Fruit fly (Drosophila melanogaster) whole organism, embryonic: ENCODE data around the gene Sam-S.

ENCODE experiments used
- CG11723 ChIP-seq: fragments of 200-800 bp; sonication (Bioruptor generic); optimal IDR thresholded peaks from 2 replicates; lab custom pipeline; 2017; ENCODE audit warnings: missing biosample characterization, mild to moderate bottlenecking, missing genetic modification characterization
- CG15479 ChIP-seq: fragments of 200-800 bp; sonication (Bioruptor generic); optimal IDR thresholded peaks from 3 replicates; lab custom pipeline; 2019; ENCODE audit warnings: missing biosample characterization, mild to moderate bottlenecking, missing genetic modification characterization, moderate library complexity
- CG8290 ChIP-seq, 3 experiments: fragments of 200-800 bp; sonication (Bioruptor generic); optimal IDR thresholded peaks; 2 replicates each; lab custom pipeline; 2016 to 2019; ENCODE audit warnings: missing biosample characterization in 3 of 3, missing genetic modification characterization in 3 of 3, mild to moderate bottlenecking in 2 of 3, moderate library complexity in 1 of 3
- CG8765 ChIP-seq: fragments of 200-800 bp; sonication (Bioruptor generic); IDR thresholded peaks from 2 replicates; pipeline ENCODE4 v1.3.6; 2022; ENCODE audit warnings: missing biosample characterization, missing genetic modification characterization
- Dek ChIP-seq: fragments of 200-800 bp; sonication (Bioruptor generic); optimal IDR thresholded peaks from 3 replicates; lab custom pipeline; 2019; ENCODE audit warnings: missing biosample characterization, mild to moderate bottlenecking, missing genetic modification characterization, moderate library complexity
- eve ChIP-seq, 2 experiments: fragments of >200 bp; optimal IDR thresholded peaks; 2 replicates each; lab custom pipeline; 2017; ENCODE audit warnings: missing biosample characterization in 2 of 2, missing genetic modification characterization in 2 of 2
- fd102C ChIP-seq: fragments of 200-800 bp; sonication (Bioruptor generic); optimal IDR thresholded peaks from 2 replicates; lab custom pipeline; 2018; ENCODE audit warnings: missing biosample characterization, mild to moderate bottlenecking, missing genetic modification characterization, moderate library complexity
- insv ChIP-seq, 2 experiments: fragments of 200-800 bp; sonication (Bioruptor generic); optimal IDR thresholded peaks; 3 replicates each; lab custom pipeline; 2016 to 2018; ENCODE audit warnings: missing biosample characterization in 2 of 2, missing genetic modification characterization in 2 of 2
- trh ChIP-seq: fragments of 200-800 bp; sonication (Bioruptor generic); optimal IDR thresholded peaks from 2 replicates; lab custom pipeline; 2016; ENCODE audit warnings: missing biosample characterization, missing genetic modification characterization

DNA sequence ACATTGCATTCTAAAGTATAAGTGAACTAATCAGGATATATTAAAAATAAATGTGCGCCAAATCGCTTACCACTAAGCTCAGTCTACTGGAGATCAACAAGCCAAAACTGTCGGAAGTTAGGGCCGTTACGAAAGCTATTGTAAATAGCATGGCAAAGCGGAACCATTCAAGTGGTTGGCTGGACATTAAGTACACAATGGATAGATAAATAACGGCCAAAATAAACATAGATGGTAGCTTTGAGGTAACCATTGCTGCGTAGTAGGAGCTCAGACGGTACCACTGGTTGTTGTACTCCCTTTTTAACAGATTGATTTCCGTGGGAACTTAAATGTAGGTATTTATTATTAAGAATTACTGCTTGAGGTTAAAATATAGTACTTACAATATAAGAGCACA lies 11.0 kb downstream of the Sam-S start:
- peak in 1 of 2 experiments; percentile 45 for TF ChIP-seq eve (GFP tag; optimal IDR thresholded peaks at IDR 0.05; lab: Kevin White, UChicago)
- no peak for TF ChIP-seq CG8290 (GFP tag; optimal IDR thresholded peaks at IDR 0.05; lab: Kevin White, UChicago)
- TF ChIP-seq CG8290 (tag; optimal IDR thresholded peaks at IDR 0.05; lab: Kevin White, UChicago) = peak in 1 of 2 experiments; percentile 73
- TF ChIP-seq CG8765 (GFP tag; lab: Robert Waterston, UW) = no peak
- TF ChIP-seq trh (GFP tag; lab: Kevin White, UChicago) = no peak
- no peak for TF ChIP-seq CG15479 (GFP tag; lab: Kevin White, UChicago)
- TF ChIP-seq CG11723 (GFP tag; lab: Kevin White, UChicago) = no peak
- TF ChIP-seq Dek (tag; lab: Kevin White, UChicago) = no peak
- TF ChIP-seq insv (GFP tag; optimal IDR thresholded peaks at IDR 0.05; lab: Kevin White, UChicago) = no peak
- no peak for TF ChIP-seq fd102C
